Fruit fly (Drosophila melanogaster) whole organism: ENCODE data around the gene CG4098.

Experiments
- CG8478 ChIP-seq: fragments of >200 bp; optimal IDR thresholded peaks from 2 replicates; lab custom pipeline; 2018; ENCODE audit warnings: inconsistent platforms
- pan ChIP-seq: fragments of >200 bp; optimal IDR thresholded peaks from 2 replicates; lab custom pipeline; 2017
- psq ChIP-seq: fragments of >200 bp; optimal IDR thresholded peaks from 2 replicates; lab custom pipeline; 2017
- usp ChIP-seq: fragments of >200 bp; optimal IDR thresholded peaks from 2 replicates; lab custom pipeline; 2017; ENCODE audit warnings: missing biosample characterization, missing genetic modification characterization, mixed read lengths

DNA sequence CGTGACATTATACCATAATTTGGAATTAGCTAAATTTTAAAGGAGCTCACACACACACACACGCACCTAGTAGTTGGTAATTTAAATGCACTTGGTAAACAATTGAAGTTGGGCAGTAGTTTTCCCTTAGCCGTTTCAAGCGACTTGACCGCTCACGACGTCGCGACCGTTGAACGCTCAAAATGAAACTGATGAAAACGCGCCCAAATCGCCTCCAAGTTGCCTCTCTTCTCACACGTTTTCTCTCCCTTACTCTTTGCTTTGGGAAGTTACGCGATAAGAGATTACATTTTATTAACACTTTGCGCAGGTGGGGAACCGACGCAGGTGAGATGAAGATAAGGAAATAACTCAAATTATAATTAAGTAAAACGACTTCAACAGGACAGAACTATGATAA lies 36.9 kb downstream of the CG4098 start:
- TF ChIP-seq psq (lab: Kevin White, UChicago) (no peak), pan (lab: Kevin White, UChicago) (no peak), CG8478 (lab: Kevin White, UChicago) (no peak), usp (GFP tag; lab: Kevin White, UChicago) (no peak)
